Fruit fly (Drosophila melanogaster): ENCODE data around the gene mRpL13.

mRpL13 gene

DNA sequence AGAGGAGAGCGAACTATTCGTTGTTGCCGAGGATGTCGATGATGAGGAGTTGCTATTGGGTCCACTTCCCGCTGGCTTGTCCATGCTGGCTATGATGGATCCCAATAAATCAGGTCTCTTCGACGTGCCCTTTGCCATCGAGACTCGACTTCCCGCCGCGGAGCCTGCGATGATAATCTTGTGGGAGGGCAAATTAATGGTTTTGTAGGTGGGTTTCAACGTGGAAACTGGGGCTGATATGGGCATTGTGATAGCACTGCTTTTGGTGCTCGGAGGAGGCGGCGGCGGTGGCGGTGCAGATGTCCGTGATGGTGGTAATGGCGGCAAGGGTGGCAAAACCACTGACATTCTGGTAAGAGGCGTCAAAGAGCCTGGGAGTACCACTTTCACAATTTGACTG, 24.5 kb downstream of the mRpL13 start:
- TF ChIP-seq Jra (GFP tag; optimal IDR thresholded peaks at IDR 0.05) (no peak), foxo (GFP tag; optimal IDR thresholded peaks at IDR 0.05) (no peak), dl (GFP tag; optimal IDR thresholded peaks at IDR 0.05; ENCODE audit: insufficient read depth in 1 of 2, partially characterized antibody in 2 of 2) (no peak), Abd-B (GFP tag; optimal IDR thresholded peaks at IDR 0.05) (no peak), N (GFP tag; optimal IDR thresholded peaks at IDR 0.05) (no peak)

DNA sequence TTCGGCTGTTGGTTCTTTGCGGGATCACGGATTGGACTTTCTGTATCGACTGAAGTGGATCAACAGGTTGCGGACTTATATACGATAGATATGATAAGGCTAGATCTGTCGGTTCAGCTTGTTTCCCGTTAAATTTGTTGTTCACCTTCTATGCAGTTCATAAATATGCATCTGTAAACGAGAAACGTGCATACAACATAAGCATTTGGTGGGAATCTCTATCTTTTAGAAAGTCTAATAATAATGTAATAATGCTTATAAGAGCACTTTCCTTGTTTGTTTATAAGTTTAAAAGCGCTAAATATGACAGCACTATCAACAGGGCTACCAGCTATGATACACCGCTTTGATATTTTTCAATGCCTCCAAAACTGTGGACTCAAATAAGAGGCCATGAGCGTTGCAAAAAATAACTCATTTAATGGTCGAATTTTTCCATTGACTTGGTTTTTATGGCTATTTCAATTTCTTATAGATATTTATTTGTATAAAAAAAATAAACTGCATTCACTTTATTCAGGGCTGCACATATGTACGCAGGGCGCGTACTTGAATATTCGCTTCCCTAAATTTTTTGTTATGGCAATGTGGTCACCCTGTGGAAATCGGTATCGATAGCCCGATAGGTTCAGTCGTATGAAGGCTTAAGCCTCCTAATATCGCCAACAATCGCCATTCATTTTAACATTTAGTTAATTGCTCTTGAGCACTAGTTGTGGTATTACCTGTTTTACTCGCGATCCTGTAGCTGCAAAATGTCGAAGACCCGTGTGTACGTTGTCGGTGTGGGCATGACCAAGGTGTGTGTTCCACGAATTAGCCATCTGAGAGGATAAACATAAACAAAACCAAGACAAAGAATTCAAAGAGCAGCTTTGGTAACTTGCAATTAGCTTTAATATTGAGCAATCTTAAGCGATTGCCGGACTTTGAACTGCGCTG, 28.2 kb downstream of the mRpL13 start, which contains the start of the genes CG17597 and ScpX:
Gene CG17597, minus strand, starts transcription at position 567 of the 942 bp plus-strand sequence.
Gene ScpX, plus strand, starts transcription at position 643 of the 942 bp plus-strand sequence.
- TF ChIP-seq Dfd (GFP tag; optimal IDR thresholded peaks at IDR 0.05) (no peak), psq (GFP tag; optimal IDR thresholded peaks at IDR 0.05) (peak; percentile 43), brk (GFP tag; optimal IDR thresholded peaks at IDR 0.05) (no peak), Vsx2 (GFP tag; optimal IDR thresholded peaks at IDR 0.05; ENCODE audit: partially characterized antibody) (peak; percentile 95), N (GFP tag; optimal IDR thresholded peaks at IDR 0.05) (no peak), Hr78 (GFP tag; optimal IDR thresholded peaks at IDR 0.05) (no peak), OdsH (GFP tag; optimal IDR thresholded peaks at IDR 0.05) (peak; percentile 42), jim (GFP tag; optimal IDR thresholded peaks at IDR 0.05) (no peak), sage (GFP tag; optimal IDR thresholded peaks at IDR 0.05) (peak; percentile 24), sv (GFP tag; optimal IDR thresholded peaks at IDR 0.05) (peak; percentile 46), tai (GFP tag; optimal IDR thresholded peaks at IDR 0.05) (no peak), Dif (GFP tag; optimal IDR thresholded peaks at IDR 0.05; ENCODE audit: partially characterized antibody) (peak; percentile 71), rgr (GFP tag; optimal IDR thresholded peaks at IDR 0.05) (peak; percentile 55), Sp1 (GFP tag; optimal IDR thresholded peaks at IDR 0.05) (peak; percentile 53), CG32264 (GFP tag; optimal IDR thresholded peaks at IDR 0.05) (no peak), dl (GFP tag; optimal IDR thresholded peaks at IDR 0.05; ENCODE audit: insufficient read depth in 1 of 2, partially characterized antibody in 2 of 2) (no peak), fru (GFP tag; optimal IDR thresholded peaks at IDR 0.05) (peak; percentile 61), Abd-B (GFP tag; optimal IDR thresholded peaks at IDR 0.05) (no peak), usp (GFP tag; optimal IDR thresholded peaks at IDR 0.05) (no peak), ey (GFP tag; optimal IDR thresholded peaks at IDR 0.05) (peak; percentile 54), Mio (GFP tag; optimal IDR thresholded peaks at IDR 0.05) (no peak), h (GFP tag; optimal IDR thresholded peaks at IDR 0.05) (peak; percentile 74), GATAd (GFP tag; optimal IDR thresholded peaks at IDR 0.05) (no peak), CrebA (GFP tag; optimal IDR thresholded peaks at IDR 0.05; ENCODE audit: borderline replicate concordance) (no peak), woc (GFP tag; optimal IDR thresholded peaks at IDR 0.05) (peak; percentile 90), Myc (optimal IDR thresholded peaks at IDR 0.05) (peak; percentile 100), lola (GFP tag; optimal IDR thresholded peaks at IDR 0.05) (no peak), foxo (GFP tag; optimal IDR thresholded peaks at IDR 0.05) (peak in 1 of 2 experiments; percentile 76), pan (optimal IDR thresholded peaks at IDR 0.05) (no peak), br (GFP tag; optimal IDR thresholded peaks at IDR 0.05) (peak; percentile 63), HLH106 (tag; optimal IDR thresholded peaks at IDR 0.05) (peak; percentile 73), dsf (GFP tag; optimal IDR thresholded peaks at IDR 0.05; ENCODE audit: borderline replicate concordance) (peak; percentile 49), Rel (GFP tag; optimal IDR thresholded peaks at IDR 0.05) (no peak), Rel (tag; optimal IDR thresholded peaks at IDR 0.05) (peak; percentile 34), CG9705 (GFP tag; optimal IDR thresholded peaks at IDR 0.05) (peak; percentile 56), Jra (GFP tag; optimal IDR thresholded peaks at IDR 0.05) (peak; percentile 16), dmrt93B (GFP tag; optimal IDR thresholded peaks at IDR 0.05) (no peak), Hr83 (GFP tag; optimal IDR thresholded peaks at IDR 0.05; ENCODE audit: poor library complexity, severe bottlenecking) (no peak), Hnf4 (GFP tag; optimal IDR thresholded peaks at IDR 0.05) (peak; percentile 72)
